Fruit fly (Drosophila melanogaster) whole organism, adult: Measurements from ENCODE around the gene PolE1.

Source experiments
- Clk ChIP-seq: fragments of 200-800 bp; sonication (Bioruptor generic); optimal IDR thresholded peaks from 2 replicates; lab custom pipeline; 2017; ENCODE audit warnings: missing biosample characterization, missing genetic modification characterization
- cnc ChIP-seq, 2 experiments: fragments of >200 bp; optimal IDR thresholded peaks; 2 replicates each; lab custom pipeline; 2017
- kay ChIP-seq: fragments of 200-800 bp; sonication (Bioruptor generic); peaks from one replicate; lab custom pipeline; 2016; ENCODE audit warnings: missing biosample characterization, missing genetic modification characterization, borderline replicate concordance
- toe ChIP-seq: fragments of 200-800 bp; sonication (Bioruptor generic); optimal IDR thresholded peaks from 2 replicates; lab custom pipeline; 2016; ENCODE audit warnings: missing biosample characterization, missing genetic modification characterization

DNA sequence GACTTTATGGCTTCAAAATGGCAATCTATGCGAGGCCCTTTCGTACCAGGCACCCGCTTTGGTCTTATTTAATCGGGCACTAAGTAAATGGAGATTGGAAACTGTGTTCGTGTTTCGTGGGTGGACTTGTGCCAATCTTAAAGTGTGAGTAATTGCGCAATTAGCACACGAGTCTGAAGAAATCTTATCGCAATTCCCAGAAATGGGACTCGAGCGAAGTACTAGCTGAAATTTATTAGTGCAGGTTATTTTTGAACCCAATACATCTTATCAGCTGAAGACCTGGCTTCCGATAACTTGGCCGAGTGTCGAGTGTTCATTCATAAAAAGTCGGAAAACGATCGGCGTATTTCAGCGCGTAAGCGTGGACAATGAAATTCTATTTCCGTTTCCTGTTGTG is 31.1 kb upstream of the PolE1 start:
- no peak for TF ChIP-seq kay (GFP tag; lab: Kevin White, UChicago)
- TF ChIP-seq cnc (optimal IDR thresholded peaks at IDR 0.05; lab: Kevin White, UChicago) = no peak
- no peak for TF ChIP-seq Clk
- no peak for TF ChIP-seq toe (GFP tag; lab: Kevin White, UChicago)
